Worm (Caenorhabditis elegans) whole organism, dauer: ENCODE data around the gene ttb-1.
"Not testable (repeated sequence)": the region's sequence is repeated elsewhere in the genome, so short reads cannot be mapped to it uniquely, and the experiment has no call there.

Experiments
- unc-62 ChIP-seq: sonication (generic microtip); optimal IDR thresholded peaks from 2 replicates; lab custom pipeline; 2017; ENCODE audit warnings: missing biosample characterization, missing genetic modification reagents, missing genetic modification characterization

The ttb-1 gene

DNA sequence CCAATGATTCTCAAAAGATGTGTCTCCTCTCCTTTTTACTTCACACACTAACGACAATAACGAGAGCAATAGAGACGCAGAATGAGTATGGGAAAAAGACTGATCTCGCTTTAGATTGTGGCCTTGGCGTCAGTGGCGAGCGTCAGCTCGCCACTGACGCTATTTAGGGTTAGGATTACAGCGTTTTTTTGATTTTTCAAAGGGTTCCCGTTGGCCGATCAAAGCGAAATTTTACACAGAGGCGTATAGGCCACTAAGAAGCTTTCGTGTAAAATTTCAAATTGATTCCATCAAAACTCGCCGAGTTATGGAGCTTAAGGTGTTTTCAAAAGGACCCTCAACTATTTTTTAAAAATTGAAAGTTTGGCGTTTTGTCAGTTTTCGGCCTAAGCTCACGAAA, 56.1 kb downstream of the ttb-1 start, which contains the start of gene DC2.5:
Gene DC2.5 (minus strand): TSS at position 101 of the 400 bp plus-strand sequence.
- TF ChIP-seq unc-62 (GFP tag; lab: Kevin White, UChicago), result not testable (repeated sequence)

DNA sequence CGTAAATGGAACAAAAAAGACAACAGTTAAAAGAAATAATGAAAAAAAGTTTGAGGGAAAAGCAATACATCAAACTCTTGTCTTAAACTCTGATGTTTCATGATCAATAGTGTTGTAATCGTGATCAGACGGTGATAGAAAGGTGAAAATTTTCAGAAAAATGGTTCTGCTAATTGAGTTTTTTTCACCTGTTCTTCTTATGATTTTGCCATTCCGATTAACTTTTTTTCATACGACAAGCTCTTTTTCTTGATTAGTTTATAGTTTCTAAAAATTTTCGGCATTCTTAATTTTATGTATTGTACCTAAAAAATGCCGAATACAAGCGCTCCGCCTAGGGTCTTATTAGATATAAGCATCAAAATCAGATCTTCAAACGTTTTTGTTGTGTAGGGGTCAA, 59.1 kb downstream of the ttb-1 start:
- no peak for TF ChIP-seq unc-62 (GFP tag; lab: Kevin White, UChicago)
